Fruit fly (Drosophila melanogaster) whole organism, embryonic: ENCODE results near the gene dbr.
A peak's percentile ranks its signal among the peaks of the same experiment; 100 is the strongest.

ENCODE experiments used
- B-H1 ChIP-seq: fragments of 200-800 bp; sonication (Bioruptor generic); IDR thresholded peaks from 3 replicates; pipeline ENCODE4 v1.3.6; 2022; ENCODE audit warnings: missing biosample characterization, missing genetic modification characterization
- Bgb ChIP-seq: fragments of 200-800 bp; sonication (Bioruptor generic); IDR thresholded peaks from 2 replicates; pipeline ENCODE4 v1.3.6; 2022; ENCODE audit warnings: missing biosample characterization, missing genetic modification characterization; ENCODE audit not compliant: partially characterized antibody
- CG1024 ChIP-seq: fragments of 200-800 bp; sonication (Bioruptor generic); IDR thresholded peaks from 2 replicates; pipeline ENCODE4 v1.3.6; 2022; ENCODE audit warnings: missing biosample characterization, missing genetic modification characterization
- CG10543 ChIP-seq: fragments of 200-800 bp; sonication (Bioruptor generic); optimal IDR thresholded peaks from 3 replicates; lab custom pipeline; 2017; ENCODE audit warnings: missing biosample characterization, mild to moderate bottlenecking, missing genetic modification characterization, moderate library complexity
- CG11093 ChIP-seq: fragments of 200-800 bp; sonication (Bioruptor generic); IDR thresholded peaks from 3 replicates; pipeline ENCODE4 v1.3.6; 2022; ENCODE audit warnings: missing biosample characterization, missing genetic modification characterization
- CG11560 ChIP-seq: fragments of 200-800 bp; sonication (Bioruptor generic); IDR thresholded peaks from 3 replicates; pipeline ENCODE4 v1.3.6; 2022; ENCODE audit warnings: missing biosample characterization, missing genetic modification characterization
- CG12104 ChIP-seq: fragments of 200-800 bp; sonication (Bioruptor generic); optimal IDR thresholded peaks from 3 replicates; lab custom pipeline; 2016; ENCODE audit warnings: missing biosample characterization, missing genetic modification characterization
- CG12769 ChIP-seq: fragments of 200-800 bp; sonication (Bioruptor generic); optimal IDR thresholded peaks from 2 replicates; lab custom pipeline; 2019; ENCODE audit warnings: missing biosample characterization, mild to moderate bottlenecking, missing genetic modification characterization, moderate library complexity
- CG12942 ChIP-seq: fragments of 200-800 bp; sonication (Bioruptor generic); optimal IDR thresholded peaks from 3 replicates; lab custom pipeline; 2016; ENCODE audit warnings: missing biosample characterization, missing genetic modification characterization
- CG15601 ChIP-seq: fragments of 200-800 bp; sonication (Bioruptor generic); optimal IDR thresholded peaks from 3 replicates; lab custom pipeline; 2019; ENCODE audit warnings: missing biosample characterization, mild to moderate bottlenecking, missing genetic modification characterization, moderate library complexity
- CG16813 ChIP-seq: fragments of 200-800 bp; sonication (Bioruptor generic); IDR thresholded peaks from 3 replicates; pipeline ENCODE4 v1.3.6; 2022; ENCODE audit warnings: missing biosample characterization, missing genetic modification characterization; ENCODE audit not compliant: partially characterized antibody
- CG17568 ChIP-seq: fragments of 200-800 bp; sonication (Bioruptor generic); optimal IDR thresholded peaks from 2 replicates; lab custom pipeline; 2018; ENCODE audit warnings: missing biosample characterization, mild to moderate bottlenecking, missing genetic modification characterization, moderate library complexity
- CG18619 ChIP-seq: fragments of 200-800 bp; sonication (Bioruptor generic); optimal IDR thresholded peaks from 3 replicates; lab custom pipeline; 2017; ENCODE audit warnings: missing biosample characterization, mild to moderate bottlenecking, missing genetic modification characterization
- CG18764 ChIP-seq: fragments of 200-800 bp; sonication (Bioruptor generic); optimal IDR thresholded peaks from 3 replicates; lab custom pipeline; 2016; ENCODE audit warnings: missing biosample characterization, missing genetic modification characterization
- CG3281 ChIP-seq: fragments of 200-800 bp; sonication (Bioruptor generic); optimal IDR thresholded peaks from 3 replicates; lab custom pipeline; 2017; ENCODE audit warnings: missing biosample characterization, mild to moderate bottlenecking, missing genetic modification characterization
- CG34376 ChIP-seq: fragments of 200-800 bp; sonication (Bioruptor generic); optimal IDR thresholded peaks from 2 replicates; lab custom pipeline; 2018; ENCODE audit warnings: missing biosample characterization, mild to moderate bottlenecking, missing genetic modification characterization
- CG4282 ChIP-seq: fragments of 200-800 bp; sonication (Bioruptor generic); optimal IDR thresholded peaks from 2 replicates; lab custom pipeline; 2016; ENCODE audit warnings: missing biosample characterization, missing genetic modification characterization
- CG4854 ChIP-seq: fragments of 200-800 bp; sonication (Bioruptor generic); optimal IDR thresholded peaks from 2 replicates; lab custom pipeline; 2016; ENCODE audit warnings: missing biosample characterization, missing genetic modification characterization, inconsistent platforms
- CG6765 ChIP-seq: fragments of 200-800 bp; sonication (Bioruptor generic); optimal IDR thresholded peaks from 3 replicates; lab custom pipeline; 2017; ENCODE audit warnings: missing biosample characterization, mild to moderate bottlenecking, missing genetic modification characterization
- CG9727 ChIP-seq: fragments of 200-800 bp; sonication (Bioruptor generic); optimal IDR thresholded peaks from 3 replicates; lab custom pipeline; 2017; ENCODE audit warnings: missing biosample characterization, mild to moderate bottlenecking, missing genetic modification characterization
- Dek ChIP-seq: fragments of 200-800 bp; sonication (Bioruptor generic); optimal IDR thresholded peaks from 3 replicates; lab custom pipeline; 2019; ENCODE audit warnings: missing biosample characterization, mild to moderate bottlenecking, missing genetic modification characterization, moderate library complexity
- HLHmδ ChIP-seq: fragments of 200-800 bp; sonication (Bioruptor generic); optimal IDR thresholded peaks from 2 replicates; lab custom pipeline; 2018; ENCODE audit warnings: missing biosample characterization, mild to moderate bottlenecking, missing genetic modification characterization, moderate library complexity
- Hand ChIP-seq: fragments of 200-800 bp; sonication (Bioruptor generic); optimal IDR thresholded peaks from 2 replicates; lab custom pipeline; 2017; ENCODE audit warnings: mild to moderate bottlenecking, missing biosample characterization, missing genetic modification reagents, missing genetic modification characterization
- Lim3 ChIP-seq: fragments of 200-800 bp; sonication (Bioruptor generic); IDR thresholded peaks from 2 replicates; pipeline ENCODE4 v1.3.6; 2022; ENCODE audit warnings: missing biosample characterization, missing genetic modification characterization
- MTF-1 ChIP-seq: fragments of 200-800 bp; sonication (Bioruptor generic); optimal IDR thresholded peaks from 2 replicates; lab custom pipeline; 2018; ENCODE audit warnings: missing biosample characterization, mild to moderate bottlenecking, missing genetic modification characterization, borderline replicate concordance
- Med ChIP-seq: fragments of 200-800 bp; sonication (Bioruptor generic); peaks from one replicate; lab custom pipeline; 2016; ENCODE audit warnings: missing biosample characterization, missing genetic modification characterization, mild to moderate bottlenecking, inconsistent platforms, moderate library complexity
- Meics ChIP-seq: fragments of 200-800 bp; sonication (Bioruptor generic); optimal IDR thresholded peaks from 2 replicates; lab custom pipeline; 2017; ENCODE audit warnings: missing biosample characterization, mild to moderate bottlenecking, missing genetic modification characterization
- Myb ChIP-seq: fragments of 200-800 bp; sonication (Bioruptor generic); optimal IDR thresholded peaks from 2 replicates; lab custom pipeline; 2016; ENCODE audit warnings: missing biosample characterization, missing genetic modification characterization
- NK7.1 ChIP-seq: fragments of 200-800 bp; sonication (Bioruptor generic); optimal IDR thresholded peaks from 3 replicates; lab custom pipeline; 2016; ENCODE audit warnings: missing biosample characterization, missing genetic modification characterization
- Neu2 ChIP-seq: fragments of 200-800 bp; sonication (Bioruptor generic); optimal IDR thresholded peaks from 3 replicates; lab custom pipeline; 2016; ENCODE audit warnings: missing biosample characterization, missing genetic modification characterization, borderline replicate concordance
- Rfx ChIP-seq: fragments of 200-800 bp; sonication (Bioruptor generic); IDR thresholded peaks from 2 replicates; pipeline ENCODE4 v1.3.6; 2022; ENCODE audit warnings: missing biosample characterization, missing genetic modification characterization
- Sry-β ChIP-seq: fragments of 200-800 bp; sonication (Bioruptor generic); optimal IDR thresholded peaks from 2 replicates; lab custom pipeline; 2018; ENCODE audit warnings: missing biosample characterization, mild to moderate bottlenecking, missing genetic modification characterization, moderate library complexity
- TFAM ChIP-seq: fragments of 200-800 bp; sonication (Bioruptor generic); optimal IDR thresholded peaks from 2 replicates; lab custom pipeline; 2017; ENCODE audit warnings: missing biosample characterization, missing genetic modification characterization, inconsistent platforms
- abd-A ChIP-seq: fragments of 200-800 bp; sonication (Bioruptor generic); optimal IDR thresholded peaks from 3 replicates; lab custom pipeline; 2019; ENCODE audit warnings: missing biosample characterization, mild to moderate bottlenecking, missing genetic modification characterization, moderate library complexity
- cato ChIP-seq: fragments of 200-800 bp; sonication (Bioruptor generic); optimal IDR thresholded peaks from 2 replicates; lab custom pipeline; 2016; ENCODE audit warnings: missing biosample characterization, missing genetic modification characterization, borderline replicate concordance
- chif ChIP-seq, 2 experiments: fragments of 200-800 bp; sonication (Bioruptor generic); optimal IDR thresholded peaks; 3 replicates each; lab custom pipeline; 2016; ENCODE audit warnings: missing biosample characterization in 2 of 2, missing genetic modification characterization in 2 of 2
- chinmo ChIP-seq: fragments of 200-800 bp; sonication (Bioruptor generic); IDR thresholded peaks from 4 replicates; pipeline ENCODE4 v1.3.6; 2022; ENCODE audit warnings: missing biosample characterization, missing genetic modification characterization; ENCODE audit not compliant: partially characterized antibody
- corto ChIP-seq: fragments of 200-800 bp; sonication (Bioruptor generic); optimal IDR thresholded peaks from 2 replicates; lab custom pipeline; 2016; ENCODE audit warnings: missing biosample characterization, mild to moderate bottlenecking, missing genetic modification characterization, moderate library complexity
- croc ChIP-seq: fragments of 200-800 bp; sonication (Bioruptor generic); conservative IDR thresholded peaks from 3 replicates; pipeline ENCODE4 v1.3.6; 2022; ENCODE audit warnings: missing biosample characterization, missing genetic modification characterization
- exex ChIP-seq: fragments of 200-800 bp; sonication (Bioruptor generic); optimal IDR thresholded peaks from 4 replicates; lab custom pipeline; 2018; ENCODE audit warnings: missing biosample characterization, mild to moderate bottlenecking, missing genetic modification characterization, moderate library complexity
- h ChIP-seq: fragments of >200 bp; optimal IDR thresholded peaks from 2 replicates; lab custom pipeline; 2017
- hbn ChIP-seq: fragments of 200-800 bp; sonication (Bioruptor generic); IDR thresholded peaks from 2 replicates; pipeline ENCODE4 v1.3.6; 2022; ENCODE audit warnings: missing biosample characterization, missing genetic modification characterization; ENCODE audit not compliant: partially characterized antibody
- jigr1 ChIP-seq: fragments of 200-800 bp; sonication (Bioruptor generic); IDR thresholded peaks from 3 replicates; pipeline ENCODE4 v1.3.6; 2022; ENCODE audit warnings: missing biosample characterization, missing genetic modification characterization
- kah ChIP-seq: fragments of 200-800 bp; sonication (Bioruptor generic); optimal IDR thresholded peaks from 2 replicates; lab custom pipeline; 2018; ENCODE audit warnings: missing biosample characterization, mild to moderate bottlenecking, missing genetic modification characterization
- org-1 ChIP-seq: fragments of 200-800 bp; sonication (Bioruptor generic); optimal IDR thresholded peaks from 2 replicates; lab custom pipeline; 2017; ENCODE audit warnings: missing biosample characterization, missing genetic modification characterization
- sug ChIP-seq: fragments of 200-800 bp; optimal IDR thresholded peaks from 2 replicates; lab custom pipeline; 2019; ENCODE audit warnings: missing biosample characterization, mild to moderate bottlenecking, missing genetic modification characterization, moderate library complexity
- tll ChIP-seq, 2 experiments: fragments of 200-800 bp in 1 of 2; fragments of >200 bp in 1 of 2; sonication (Bioruptor generic) in 1 of 2; optimal IDR thresholded peaks; 2 replicates each; lab custom pipeline; 2017 to 2019; ENCODE audit warnings: missing biosample characterization in 2 of 2, missing genetic modification characterization in 2 of 2, mild to moderate bottlenecking in 1 of 2, moderate library complexity in 1 of 2
- ttk ChIP-seq: fragments of 200-800 bp; sonication (Bioruptor generic); IDR thresholded peaks from 2 replicates; pipeline ENCODE4 v2.1.2; 2022; ENCODE audit warnings: missing biosample characterization, missing genetic modification characterization

dbr gene

DNA sequence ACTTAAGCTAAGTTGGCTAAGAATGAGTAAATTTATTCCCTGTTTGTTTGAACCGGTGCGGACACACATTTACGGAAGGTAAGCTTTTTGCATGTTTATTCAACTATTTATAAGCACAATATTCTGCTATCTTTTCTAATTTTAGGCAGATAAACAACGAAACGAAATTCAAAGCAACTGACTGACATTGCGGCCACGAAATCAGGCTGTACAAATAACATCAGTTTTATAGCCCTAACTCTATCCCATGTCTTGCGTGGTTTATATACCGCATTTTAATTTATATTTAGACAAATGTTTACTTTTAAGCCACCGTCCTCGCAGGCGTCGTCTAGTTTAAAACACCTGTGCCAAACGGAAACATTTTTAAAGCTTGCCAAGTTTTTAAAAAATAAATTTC lies 18.8 kb downstream of the dbr start (continued):
- TF ChIP-seq corto (GFP tag; lab: Kevin White, UChicago) = no peak
- TF ChIP-seq CG6765 (GFP tag; lab: Kevin White, UChicago) = peak; percentile 39
- peak; percentile 38 for TF ChIP-seq Meics (GFP tag; lab: Kevin White, UChicago)
- peak; percentile 38 for TF ChIP-seq exex (tag; lab: Kevin White, UChicago)
- peak; percentile 47 for TF ChIP-seq CG12769 (tag; lab: Kevin White, UChicago)
- TF ChIP-seq CG3281 = peak; percentile 58
- TF ChIP-seq CG4282 (GFP tag; lab: Kevin White, UChicago) = no peak
- peak; percentile 14 for TF ChIP-seq CG10543 (GFP tag; lab: Kevin White, UChicago)
- no peak for TF ChIP-seq CG18619 (GFP tag; lab: Kevin White, UChicago)
- no peak for TF ChIP-seq chif (GFP tag; optimal IDR thresholded peaks at IDR 0.05; lab: Kevin White, UChicago)
- no peak for TF ChIP-seq croc (GFP tag; lab: Robert Waterston, UW)
- no peak for TF ChIP-seq CG1024 (GFP tag; lab: Robert Waterston, UW)
- TF ChIP-seq Bgb = no peak
- no peak for TF ChIP-seq CG17568 (GFP tag; lab: Kevin White, UChicago)
- TF ChIP-seq CG11560 (tag; lab: Robert Waterston, UW) = no peak
- no peak for TF ChIP-seq HLHmδ (GFP tag; lab: Kevin White, UChicago)
- TF ChIP-seq CG4854 (GFP tag; lab: Kevin White, UChicago) = no peak
- TF ChIP-seq hbn (GFP tag; lab: Robert Waterston, UW) = no peak
- TF ChIP-seq CG18764 = no peak

DNA sequence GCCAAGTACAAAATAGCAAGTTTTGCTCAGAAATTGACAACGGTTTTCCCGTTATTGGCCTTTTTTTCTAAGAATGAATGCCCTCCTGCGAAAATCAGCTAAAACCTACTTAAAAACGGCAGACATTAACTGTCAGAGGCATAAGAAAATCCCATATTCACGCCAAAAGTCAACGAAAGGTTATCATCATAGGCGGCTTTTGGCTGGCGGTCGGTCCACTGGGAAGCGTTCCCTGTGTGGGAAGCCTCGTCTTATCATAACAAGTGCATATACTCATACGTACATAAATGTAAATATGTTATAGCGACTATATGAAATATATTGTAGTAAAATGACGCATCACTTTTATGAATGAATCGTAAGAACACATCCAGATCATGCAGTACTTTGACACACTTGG lies 19.4 kb downstream of the dbr start:
- TF ChIP-seq cato (no peak), CG9727 (GFP tag; lab: Kevin White, UChicago) (no peak), Hand (GFP tag; lab: Kevin White, UChicago) (no peak), chinmo (GFP tag; lab: Robert Waterston, UW) (0 out of 4 replicates have a peak, but pooled peaks have one; percentile 10), Med (GFP tag; lab: Kevin White, UChicago) (no peak), CG34376 (GFP tag; lab: Kevin White, UChicago) (peak; percentile 6), sug (tag; lab: Kevin White, UChicago) (peak; percentile 76)

DNA sequence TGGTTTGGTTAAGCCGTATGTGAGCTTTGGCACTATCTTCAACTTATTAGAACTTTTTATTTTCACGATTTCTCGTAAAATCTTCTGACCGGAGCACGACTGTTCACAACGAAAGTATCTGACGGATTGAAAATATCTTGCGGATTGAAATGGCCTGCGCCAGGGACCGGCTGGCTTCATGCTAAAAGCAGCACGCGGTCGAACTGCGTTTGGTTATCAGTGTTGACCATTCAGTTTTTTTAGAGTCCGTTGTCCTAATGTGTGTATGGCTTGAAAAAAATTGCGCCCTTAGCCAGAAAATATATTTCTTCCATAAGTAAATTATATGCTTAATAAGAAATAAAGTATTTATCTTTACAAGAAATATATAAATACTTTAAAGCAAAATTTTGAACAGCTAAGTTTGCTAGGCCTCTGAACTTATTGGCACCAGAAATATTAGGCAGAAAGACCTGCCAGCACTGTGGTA lies 21.0 kb downstream of the dbr start, which contains the start of gene net:
TSS of gene net (minus strand) at position 133 of the 469 bp plus-strand sequence.
- TF ChIP-seq CG11093 (0 out of 3 replicates have a peak, but pooled peaks have one; percentile 38), Lim3 (no peak), org-1 (GFP tag; lab: Kevin White, UChicago) (peak; percentile 60), CG15601 (peak; percentile 92), abd-A (tag; lab: Kevin White, UChicago) (no peak), tll (GFP tag; optimal IDR thresholded peaks at IDR 0.05; lab: Kevin White, UChicago) (no peak), CG12104 (peak; percentile 50), Rfx (GFP tag; lab: Robert Waterston, UW) (peak; percentile 74; the same call in 1 of the 2 replicates), MTF-1 (GFP tag; lab: Kevin White, UChicago) (no peak), Sry-β (GFP tag; lab: Kevin White, UChicago) (peak; percentile 96), CG12942 (GFP tag; lab: Kevin White, UChicago) (no peak), cato (no peak), kah (GFP tag; lab: Kevin White, UChicago) (peak; percentile 60), Dek (tag; lab: Kevin White, UChicago) (peak; percentile 66), TFAM (GFP tag; lab: Kevin White, UChicago) (no peak), B-H1 (no peak), jigr1 (GFP tag; lab: Robert Waterston, UW) (no peak), Myb (GFP tag; lab: Kevin White, UChicago) (no peak), h (lab: Kevin White, UChicago) (no peak), ttk (GFP tag; lab: Robert Waterston, UW) (no peak), CG16813 (GFP tag; lab: Robert Waterston, UW) (no peak), Neu2 (GFP tag; lab: Kevin White, UChicago) (no peak), NK7.1 (GFP tag; lab: Kevin White, UChicago) (no peak)
